Worm (Caenorhabditis elegans) whole organism, young adult: Measurements from ENCODE around the gene R02D5.8.

Source experiments
- B0019.2 ChIP-seq: fragments of 200-800 bp; sonication (Bioruptor generic); conservative IDR thresholded peaks from 2 replicates; pipeline ENCODE4 v1.3.6; 2022; ENCODE audit warnings: missing genetic modification reagents, missing genetic modification characterization, missing compliant biosample characterization
- D2030.7 ChIP-seq: fragments of 200-800 bp; sonication (Bioruptor generic); IDR thresholded peaks from 2 replicates; pipeline ENCODE4 v1.3.6; 2022; ENCODE audit warnings: missing genetic modification reagents, missing genetic modification characterization, missing compliant biosample characterization
- F49E8.2 ChIP-seq: sonication (generic microtip); optimal IDR thresholded peaks from 3 replicates; lab custom pipeline; 2017; ENCODE audit warnings: missing genetic modification characterization, mild to moderate bottlenecking, missing compliant biosample characterization, antibody characterized with exemption, moderate library complexity; ENCODE audit not compliant: insufficient read depth
- K11D2.4 ChIP-seq: fragments of 200-800 bp; sonication (Bioruptor generic); IDR thresholded peaks from 2 replicates; pipeline ENCODE4 v1.3.6; 2022; ENCODE audit warnings: missing genetic modification reagents, missing genetic modification characterization, missing compliant biosample characterization
- athp-1 ChIP-seq: sonication (generic microtip); optimal IDR thresholded peaks from 2 replicates; lab custom pipeline; 2017; ENCODE audit warnings: mild to moderate bottlenecking, missing genetic modification characterization, missing compliant biosample characterization
- attf-5 ChIP-seq: fragments of 200-800 bp; sonication (Bioruptor generic); optimal IDR thresholded peaks from 2 replicates; lab custom pipeline; 2018; ENCODE audit warnings: mild to moderate bottlenecking, missing genetic modification characterization, missing compliant biosample characterization
- ceh-91 ChIP-seq: fragments of 200-800 bp; sonication (Bioruptor generic); IDR thresholded peaks from 2 replicates; pipeline ENCODE4 v1.3.6; 2022; ENCODE audit warnings: missing genetic modification reagents, missing genetic modification characterization, missing compliant biosample characterization
- chd-7 ChIP-seq: sonication (generic microtip); optimal IDR thresholded peaks from 2 replicates; lab custom pipeline; 2016; ENCODE audit warnings: mild to moderate bottlenecking, missing genetic modification characterization, moderate library complexity, missing compliant biosample characterization
- egl-44 ChIP-seq: fragments of 200-800 bp; sonication (Bioruptor generic); IDR thresholded peaks from 2 replicates; pipeline ENCODE4 v1.3.6; 2022; ENCODE audit warnings: missing genetic modification reagents, missing genetic modification characterization, missing compliant biosample characterization
- ets-4 ChIP-seq: fragments of 200-800 bp; sonication (Bioruptor generic); optimal IDR thresholded peaks from 2 replicates; lab custom pipeline; 2018; ENCODE audit warnings: mild to moderate bottlenecking, missing genetic modification characterization, missing compliant biosample characterization
- lsy-27 ChIP-seq: sonication (generic microtip); optimal IDR thresholded peaks from 2 replicates; lab custom pipeline; 2017; ENCODE audit warnings: missing genetic modification characterization, mild to moderate bottlenecking, missing compliant biosample characterization, antibody characterized with exemption, missing genotype, borderline replicate concordance; ENCODE audit not compliant: insufficient read depth
- nfya-1 ChIP-seq: sonication (generic microtip); optimal IDR thresholded peaks from 2 replicates; lab custom pipeline; 2017; ENCODE audit warnings: antibody characterized with exemption, missing compliant biosample characterization, missing genetic modification characterization, borderline replicate concordance; ENCODE audit not compliant: insufficient read depth
- rcor-1 ChIP-seq: fragments of 200-800 bp; sonication (Bioruptor generic); IDR thresholded peaks from 2 replicates; pipeline ENCODE4 v1.3.6; 2022; ENCODE audit warnings: missing genetic modification reagents, missing genetic modification characterization, missing compliant biosample characterization
- unc-62 ChIP-seq: fragments of 150-350 bp; optimal IDR thresholded peaks from 2 replicates; lab custom pipeline; 2014; ENCODE audit warnings: missing biosample characterization, missing genetic modification reagents, missing genetic modification characterization

DNA sequence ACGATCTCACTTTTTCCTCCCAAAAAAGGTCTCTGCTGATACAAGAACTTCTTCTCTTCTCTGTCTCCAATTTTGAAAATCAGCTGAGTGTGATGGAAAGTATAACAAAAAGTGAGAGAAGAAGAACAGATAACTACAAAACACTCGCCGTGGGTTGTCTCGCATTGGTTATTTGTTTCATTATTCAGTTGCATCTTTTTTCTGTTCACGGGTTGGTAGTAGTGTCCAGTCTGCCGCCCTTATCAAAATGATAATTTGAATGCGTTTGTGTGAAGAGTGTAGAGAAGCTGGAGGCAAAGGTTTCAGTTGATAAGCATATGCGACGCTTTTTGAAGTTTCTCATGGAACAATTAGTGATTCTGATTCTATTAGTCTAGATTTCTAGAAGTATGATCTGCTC lies 16.1 kb downstream of the R02D5.8 start:
- TF ChIP-seq nfya-1 (tag; lab: Kevin White, UChicago), result no peak
- TF ChIP-seq ceh-91 (GFP tag; lab: Robert Waterston, UW), result no peak
- no peak for TF ChIP-seq F49E8.2
- no peak for TF ChIP-seq attf-5
- no peak for TF ChIP-seq B0019.2 (GFP tag; lab: Robert Waterston, UW)
- no peak for TF ChIP-seq rcor-1 (GFP tag; lab: Robert Waterston, UW)
- no peak for TF ChIP-seq athp-1 (tag; lab: Kevin White, UChicago)
- TF ChIP-seq egl-44 (GFP tag; lab: Robert Waterston, UW), result no peak
- no peak for TF ChIP-seq lsy-27
- TF ChIP-seq K11D2.4, result no peak
- no peak for TF ChIP-seq ets-4
- no peak for TF ChIP-seq D2030.7
- TF ChIP-seq unc-62 (GFP tag; lab: Kevin White, UChicago), result no peak
- TF ChIP-seq chd-7 (tag; lab: Kevin White, UChicago), result no peak
